Worm (Caenorhabditis elegans) whole organism, L4 larva: ENCODE measurements around the gene F53F4.2.

Experiments
- F10B5.3 ChIP-seq: sonication (generic microtip); optimal IDR thresholded peaks from 2 replicates; lab custom pipeline; 2016; ENCODE audit warnings: mild to moderate bottlenecking, missing genetic modification characterization, missing compliant biosample characterization
- F26F4.8 ChIP-seq: fragments of 200-800 bp; sonication (Bioruptor generic); conservative IDR thresholded peaks from 2 replicates; pipeline ENCODE4 v1.3.6; 2022; ENCODE audit warnings: missing genetic modification characterization, missing compliant biosample characterization
- T20F7.1 ChIP-seq: fragments of 200-800 bp; sonication (Bioruptor generic); optimal IDR thresholded peaks from 2 replicates; lab custom pipeline; 2018; ENCODE audit warnings: mild to moderate bottlenecking, missing genetic modification characterization, missing compliant biosample characterization
- Y105C5A.15 ChIP-seq: fragments of 200-800 bp; sonication (Bioruptor generic); IDR thresholded peaks from 2 replicates; pipeline ENCODE4 v1.3.6; 2022; ENCODE audit warnings: missing genetic modification characterization, missing compliant biosample characterization
- Y48G9A.11 ChIP-seq: fragments of 200-800 bp; sonication (Bioruptor generic); IDR thresholded peaks from 2 replicates; pipeline ENCODE4 v1.3.6; 2022; ENCODE audit warnings: missing genetic modification reagents, missing genetic modification characterization, missing compliant biosample characterization
- Y75B8A.6 ChIP-seq: fragments of 200-800 bp; sonication (Bioruptor generic); IDR thresholded peaks from 2 replicates; pipeline ENCODE4 v1.3.6; 2022; ENCODE audit warnings: missing genetic modification reagents, missing genetic modification characterization, missing compliant biosample characterization
- ceh-32 ChIP-seq: sonication (generic microtip); optimal IDR thresholded peaks from 2 replicates; lab custom pipeline; 2016; ENCODE audit warnings: mild to moderate bottlenecking, missing genetic modification characterization, missing compliant biosample characterization; ENCODE audit not compliant: poor library complexity
- ceh-44 ChIP-seq: fragments of 200-800 bp; sonication (Bioruptor generic); IDR thresholded peaks from 2 replicates; pipeline ENCODE4 v1.3.6; 2022; ENCODE audit warnings: missing genetic modification reagents, missing genetic modification characterization, missing compliant biosample characterization
- ctbp-1 ChIP-seq: fragments of 200-800 bp; sonication (Bioruptor generic); IDR thresholded peaks from 2 replicates; pipeline ENCODE4 v1.3.6; 2022; ENCODE audit warnings: missing genetic modification reagents, missing genetic modification characterization, missing compliant biosample characterization
- dmd-6 ChIP-seq: fragments of 200-800 bp; sonication (Bioruptor generic); IDR thresholded peaks from 2 replicates; pipeline ENCODE4 v1.3.6; 2022; ENCODE audit warnings: missing genetic modification reagents, missing genetic modification characterization, missing compliant biosample characterization
- fkh-10 ChIP-seq: fragments of 150-350 bp; optimal IDR thresholded peaks from 2 replicates; lab custom pipeline; 2014; ENCODE audit warnings: missing biosample characterization, missing genetic modification reagents, missing genetic modification characterization
- hif-1 ChIP-seq, 2 experiments: sonication (generic microtip); optimal IDR thresholded peaks; 2 replicates each; lab custom pipeline; 2016 to 2017; ENCODE audit warnings: missing compliant biosample characterization in 2 of 2, missing genetic modification characterization in 2 of 2, missing genetic modification reagents in 2 of 2, missing genotype in 2 of 2, mild to moderate bottlenecking in 1 of 2
- hmg-1.1 ChIP-seq: fragments of 200-800 bp; sonication (Bioruptor generic); IDR thresholded peaks from 2 replicates; pipeline ENCODE4 v1.3.6; 2022; ENCODE audit warnings: missing genetic modification reagents, missing genetic modification characterization, missing compliant biosample characterization
- lin-1 ChIP-seq: fragments of 200-800 bp; sonication (Bioruptor generic); IDR thresholded peaks from 2 replicates; pipeline ENCODE4 v1.3.6; 2022; ENCODE audit warnings: missing genetic modification reagents, missing genetic modification characterization, missing compliant biosample characterization
- lin-13 ChIP-seq: fragments of 150-350 bp; optimal IDR thresholded peaks from 2 replicates; lab custom pipeline; 2014; ENCODE audit warnings: missing biosample characterization, missing genetic modification reagents, missing genetic modification characterization
- lin-38 ChIP-seq: fragments of 200-800 bp; sonication (Bioruptor generic); IDR thresholded peaks from 2 replicates; pipeline ENCODE4 v1.3.6; 2022; ENCODE audit warnings: missing genetic modification reagents, missing genetic modification characterization, missing compliant biosample characterization
- lir-3 ChIP-seq: sonication (generic microtip); optimal IDR thresholded peaks from 2 replicates; lab custom pipeline; 2016; ENCODE audit warnings: mild to moderate bottlenecking, missing genetic modification characterization, missing compliant biosample characterization
- lsy-2 ChIP-seq, 2 experiments: fragments of 150-350 bp in 1 of 2; sonication (generic microtip) in 1 of 2; optimal IDR thresholded peaks; 2 replicates each; lab custom pipeline; 2014 to 2017; ENCODE audit warnings: missing biosample characterization in 2 of 2, missing genetic modification characterization in 2 of 2
- madf-5 ChIP-seq, 2 experiments: fragments of 200-800 bp; sonication (Bioruptor generic); IDR thresholded peaks; 2 replicates each; pipeline ENCODE4 v1.3.6; 2022; ENCODE audit warnings: missing compliant biosample characterization in 2 of 2, missing genetic modification characterization in 2 of 2
- madf-9 ChIP-seq: fragments of 200-800 bp; sonication (Bioruptor generic); conservative IDR thresholded peaks from 2 replicates; pipeline ENCODE4 v1.3.6; 2022; ENCODE audit warnings: missing genetic modification reagents, missing genetic modification characterization, missing compliant biosample characterization
- mep-1 ChIP-seq: fragments of 150-350 bp; sonication (generic microtip); optimal IDR thresholded peaks from 3 replicates; lab custom pipeline; 2014; ENCODE audit warnings: missing biosample characterization, missing genetic modification characterization
- nhr-41 ChIP-seq: fragments of 200-800 bp; sonication (Bioruptor generic); IDR thresholded peaks from 2 replicates; pipeline ENCODE4 v1.3.6; 2022; ENCODE audit warnings: missing genetic modification reagents, missing genetic modification characterization, missing compliant biosample characterization
- nhr-6 ChIP-seq: fragments of 150-350 bp; optimal IDR thresholded peaks from 2 replicates; lab custom pipeline; 2014; ENCODE audit warnings: missing biosample characterization, missing genetic modification characterization
- pha-4 ChIP-seq, 2 experiments: fragments of 150-350 bp in 1 of 2; fragments of 200-800 bp in 1 of 2; sonication (Bioruptor generic) in 1 of 2; IDR thresholded peaks in 1 of 2; optimal IDR thresholded peaks in 1 of 2; 2 replicates each; pipeline versions ENCODE4 v1.3.6 to Lab custom; 2014 to 2022; ENCODE audit warnings: missing genetic modification characterization in 2 of 2, missing genetic modification reagents in 2 of 2, missing biosample characterization in 1 of 2, missing compliant biosample characterization in 1 of 2
- sdz-12 ChIP-seq: fragments of 200-800 bp; sonication (Bioruptor generic); optimal IDR thresholded peaks from 2 replicates; lab custom pipeline; 2018; ENCODE audit warnings: mild to moderate bottlenecking, missing genetic modification characterization, missing compliant biosample characterization
- skn-1 ChIP-seq: fragments of 150-350 bp; optimal IDR thresholded peaks from 2 replicates; lab custom pipeline; 2014; ENCODE audit warnings: missing biosample characterization, missing genetic modification characterization
- spr-3 ChIP-seq: fragments of 200-800 bp; sonication (Bioruptor generic); optimal IDR thresholded peaks from 2 replicates; lab custom pipeline; 2018; ENCODE audit warnings: mild to moderate bottlenecking, missing genetic modification characterization, missing compliant biosample characterization
- unc-130 ChIP-seq: sonication (generic microtip); optimal IDR thresholded peaks from 2 replicates; lab custom pipeline; 2016; ENCODE audit warnings: missing genetic modification reagents, missing genetic modification characterization, missing compliant biosample characterization
- unc-62 ChIP-seq, 3 experiments: fragments of 150-350 bp in 1 of 3; sonication (generic microtip); optimal IDR thresholded peaks in 2 of 3; peaks in 1 of 3; 1 replicate in 1 of 3; 2 replicates in 2 of 3; lab custom pipeline; 2014 to 2017; ENCODE audit warnings: missing biosample characterization in 3 of 3, missing genetic modification characterization in 3 of 3, missing genetic modification reagents in 3 of 3, missing genotype in 1 of 3
- zip-2 ChIP-seq: fragments of 150-350 bp; optimal IDR thresholded peaks from 2 replicates; lab custom pipeline; 2014; ENCODE audit warnings: missing biosample characterization, missing genetic modification characterization
- ztf-7 ChIP-seq: fragments of 150-350 bp; optimal IDR thresholded peaks from 2 replicates; lab custom pipeline; 2014; ENCODE audit warnings: missing biosample characterization, missing genetic modification characterization

Gene F53F4.2

ce11 chrV:13625517-13626097, 36.2 kb upstream of the F53F4.2 start, which contains the start of the genes nduv-2 and F53F4.12 (continued):
- no peak for TF ChIP-seq lin-1 (GFP tag; lab: Robert Waterston, UW)
- no peak for TF ChIP-seq lsy-2 (tag; optimal IDR thresholded peaks at IDR 0.05; lab: Kevin White, UChicago)
- TF ChIP-seq hmg-1.1 (GFP tag; lab: Robert Waterston, UW), result no peak
- no peak for TF ChIP-seq pha-4 (GFP tag; IDR thresholded peaks at IDR 0.05; lab: Robert Waterston, UW)
- no peak for TF ChIP-seq pha-4 (tag; optimal IDR thresholded peaks at IDR 0.05; lab: Kevin White, UChicago)
- TF ChIP-seq hif-1 (tag; optimal IDR thresholded peaks at IDR 0.05; lab: Kevin White, UChicago), result peak in 1 of 2 experiments; percentile 13
- TF ChIP-seq madf-5 (GFP tag; IDR thresholded peaks at IDR 0.05; lab: Robert Waterston, UW), result no peak
- TF ChIP-seq ceh-32 (tag; lab: Kevin White, UChicago), result no peak
- no peak for TF ChIP-seq skn-1 (tag; lab: Kevin White, UChicago)
- TF ChIP-seq dmd-6 (GFP tag; lab: Robert Waterston, UW), result no peak
- no peak for TF ChIP-seq madf-9 (GFP tag; lab: Robert Waterston, UW)
- TF ChIP-seq Y48G9A.11 (GFP tag; lab: Robert Waterston, UW), result peak; percentile 71
- no peak for TF ChIP-seq lin-13 (GFP tag; lab: Kevin White, UChicago)
- no peak for TF ChIP-seq nhr-41 (GFP tag; lab: Robert Waterston, UW)
- TF ChIP-seq F10B5.3 (tag; lab: Kevin White, UChicago), result no peak
- TF ChIP-seq fkh-10 (GFP tag; lab: Kevin White, UChicago), result no peak
- TF ChIP-seq lin-38 (GFP tag; lab: Robert Waterston, UW), result 0 out of 2 replicates have a peak, but pooled peaks have one; percentile 25
- TF ChIP-seq ctbp-1 (GFP tag; lab: Robert Waterston, UW), result no peak
- TF ChIP-seq Y75B8A.6 (GFP tag; lab: Robert Waterston, UW), result no peak

- TF ChIP-seq mep-1 (tag; lab: Kevin White, UChicago) (no peak), F26F4.8 (GFP tag; lab: Robert Waterston, UW) (no peak), lin-38 (GFP tag; lab: Robert Waterston, UW) (peak; percentile 44; the same call in 1 of the 2 replicates), ztf-7 (no peak), pha-4 (GFP tag; IDR thresholded peaks at IDR 0.05; lab: Robert Waterston, UW) (0 out of 2 replicates have a peak, but pooled peaks have one; percentile 16), pha-4 (tag; optimal IDR thresholded peaks at IDR 0.05; lab: Kevin White, UChicago) (no peak), ceh-44 (GFP tag; lab: Robert Waterston, UW) (no peak), sdz-12 (GFP tag; lab: Kevin White, UChicago) (no peak)
These were observed 35.0 kb upstream of the F53F4.2 start, which contains the start of gene F53F4.11 for ce11 chrV:13624424-13624823. F53F4.11 (minus strand) TSS chrV:13624524.

- TF ChIP-seq unc-62 (GFP tag; optimal IDR thresholded peaks at IDR 0.05 in 1 of 2; lab: Kevin White, UChicago) (peak in 1 of 2 experiments; percentile 54), unc-62 (tag; optimal IDR thresholded peaks at IDR 0.05; lab: Kevin White, UChicago) (no peak), unc-130 (no peak), fkh-10 (GFP tag; lab: Kevin White, UChicago) (no peak), lir-3 (no peak), Y105C5A.15 (GFP tag; lab: Robert Waterston, UW) (no peak), spr-3 (GFP tag; lab: Kevin White, UChicago) (no peak), nhr-6 (tag; lab: Kevin White, UChicago) (no peak)
These were observed 32.3 kb upstream of the F53F4.2 start, which contains the start of gene F53F4.16 for ce11 chrV:13621720-13622119. F53F4.16 (minus strand) TSS chrV:13621820.

ce11 chrV:13620676-13621075, 31.3 kb upstream of the F53F4.2 start, which contains the start of gene F53F4.15:
F53F4.15 (plus strand) TSS chrV:13620976.
- TF ChIP-seq zip-2 (tag; lab: Kevin White, UChicago) (no peak), T20F7.1 (no peak)
